Fruit fly (Drosophila melanogaster): ENCODE measurements around the gene Sirt4.

dm6 chrX:5662761-5663160, 3.0 kb downstream of the Sirt4 start, which contains the start of gene OtopLc:
- no peak for TF ChIP-seq h (optimal IDR thresholded peaks at IDR 0.05)
- no peak for TF ChIP-seq Sin3A (optimal IDR thresholded peaks at IDR 0.05)
- TF ChIP-seq insv (optimal IDR thresholded peaks at IDR 0.05) = no peak
- TF ChIP-seq ttk (optimal IDR thresholded peaks at IDR 0.05) = no peak
- no peak for TF ChIP-seq Myc (optimal IDR thresholded peaks at IDR 0.05)
- TF ChIP-seq psq (optimal IDR thresholded peaks at IDR 0.05) = no peak
